Worm (Caenorhabditis elegans) whole organism, L1 larva: ENCODE data around the gene zmp-3.

ENCODE experiments used
- fkh-10 ChIP-seq: sonication (generic microtip); optimal IDR thresholded peaks from 2 replicates; lab custom pipeline; 2017; ENCODE audit warnings: missing biosample characterization, missing genetic modification reagents, missing genetic modification characterization
- nhr-71 ChIP-seq: sonication (generic microtip); optimal IDR thresholded peaks from 2 replicates; lab custom pipeline; 2016; ENCODE audit warnings: mild to moderate bottlenecking, missing genetic modification characterization, moderate library complexity, missing compliant biosample characterization
- unc-62 ChIP-seq: fragments of 150-350 bp; optimal IDR thresholded peaks from 2 replicates; lab custom pipeline; 2014; ENCODE audit warnings: missing biosample characterization, missing genetic modification reagents, missing genetic modification characterization
- ztf-11 ChIP-seq, 2 experiments: sonication (generic microtip); optimal IDR thresholded peaks; 2 replicates each; lab custom pipeline; 2016 to 2017; ENCODE audit warnings: missing genetic modification characterization in 2 of 2, missing biosample characterization in 1 of 2, missing compliant biosample characterization in 1 of 2

DNA sequence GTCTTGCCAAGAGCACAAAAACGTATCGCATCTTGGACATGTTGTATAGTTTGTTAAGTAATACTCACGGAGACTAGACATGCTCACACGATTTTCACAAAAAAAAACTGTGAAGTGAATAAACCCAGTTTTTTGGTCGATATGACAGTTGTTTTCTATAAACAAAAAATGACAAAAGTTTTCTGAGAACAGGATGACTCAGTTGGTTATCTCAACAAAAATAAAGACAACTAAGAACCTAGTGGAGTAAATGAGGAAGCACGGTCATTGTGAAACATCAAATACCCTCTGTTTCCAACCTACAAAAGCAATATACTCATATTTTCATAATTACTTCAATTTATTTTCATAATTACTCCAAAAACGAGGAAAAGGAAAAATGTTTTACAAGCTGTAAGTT lies 36.2 kb upstream of the zmp-3 start, which contains the start of gene srh-87:
- TF ChIP-seq ztf-11 (tag; optimal IDR thresholded peaks at IDR 0.05; lab: Kevin White, UChicago) (no peak), fkh-10 (GFP tag; lab: Kevin White, UChicago) (no peak), unc-62 (no peak), nhr-71 (tag; lab: Kevin White, UChicago) (no peak)
